Worm (Caenorhabditis elegans) whole organism, early embryonic: ENCODE data around the gene pqn-16.

ENCODE experiments used
- aly-1 ChIP-seq: sonication (generic microtip); optimal IDR thresholded peaks from 2 replicates; lab custom pipeline; 2016; ENCODE audit warnings: missing genetic modification characterization, missing compliant biosample characterization
- ama-1 ChIP-seq: fragments of 150-350 bp; optimal IDR thresholded peaks from 2 replicates; lab custom pipeline; 2014
- ceh-13 ChIP-seq: fragments of 200-800 bp; sonication (Bioruptor generic); optimal IDR thresholded peaks from 2 replicates; lab custom pipeline; 2018; ENCODE audit warnings: mild to moderate bottlenecking, missing genetic modification characterization, missing compliant biosample characterization
- ceh-36 ChIP-seq: sonication (generic microtip); optimal IDR thresholded peaks from 2 replicates; lab custom pipeline; 2016; ENCODE audit warnings: missing genetic modification characterization, inconsistent platforms, missing compliant biosample characterization
- flt-1 ChIP-seq: fragments of 200-800 bp; sonication (Bioruptor generic); IDR thresholded peaks from 2 replicates; pipeline ENCODE4 v1.3.6; 2022; ENCODE audit warnings: missing genetic modification characterization, missing compliant biosample characterization
- hmbx-1 ChIP-seq: sonication (generic microtip); optimal IDR thresholded peaks from 2 replicates; lab custom pipeline; 2016; ENCODE audit warnings: mild to moderate bottlenecking, missing genetic modification characterization, missing compliant biosample characterization
- hnd-1 ChIP-seq: sonication (generic microtip); optimal IDR thresholded peaks from 2 replicates; lab custom pipeline; 2016; ENCODE audit warnings: missing genetic modification characterization, missing compliant biosample characterization
- scrt-1 ChIP-seq: fragments of 200-800 bp; sonication (Bioruptor generic); IDR thresholded peaks from 2 replicates; pipeline ENCODE4 v1.3.6; 2022; ENCODE audit warnings: missing genetic modification characterization, missing compliant biosample characterization
- tbx-37 ChIP-seq: fragments of 200-800 bp; sonication (Bioruptor generic); conservative IDR thresholded peaks from 2 replicates; pipeline ENCODE4 v1.3.6; 2022; ENCODE audit warnings: missing genetic modification reagents, missing genetic modification characterization, missing compliant biosample characterization
- tra-4 ChIP-seq: sonication (generic microtip); optimal IDR thresholded peaks from 2 replicates; lab custom pipeline; 2017; ENCODE audit warnings: missing genetic modification characterization, missing compliant biosample characterization

DNA sequence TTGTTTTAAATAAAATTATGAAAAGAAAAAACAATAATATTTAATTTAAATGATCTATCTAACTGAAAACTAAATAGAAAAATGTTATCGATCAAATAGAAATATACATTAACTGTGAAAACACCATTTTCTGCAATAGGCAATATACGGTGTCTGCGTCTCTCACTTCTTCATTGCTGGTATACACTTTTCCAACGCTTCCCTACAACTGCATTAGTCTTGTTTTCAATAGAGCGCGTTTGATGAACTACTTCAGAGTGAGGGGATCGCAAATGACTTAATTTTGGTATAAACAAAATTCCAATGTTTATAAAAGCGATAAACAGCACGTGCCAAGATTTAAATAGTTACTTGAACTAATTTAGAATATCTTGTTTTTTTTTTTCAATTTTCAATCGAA lies 38.6 kb downstream of the pqn-16 start:
- no peak for TF ChIP-seq tra-4
- no peak for TF ChIP-seq aly-1 (tag; lab: Kevin White, UChicago)
- TF ChIP-seq ceh-13 (GFP tag; lab: Kevin White, UChicago) = no peak
- no peak for TF ChIP-seq tbx-37 (GFP tag; lab: Robert Waterston, UW)
- TF ChIP-seq hmbx-1 = no peak
- TF ChIP-seq hnd-1 (tag; lab: Kevin White, UChicago) = no peak
- no peak for TF ChIP-seq flt-1
- TF ChIP-seq ama-1 = no peak
- no peak for TF ChIP-seq scrt-1
- no peak for TF ChIP-seq ceh-36
